Fruit fly (Drosophila melanogaster) whole organism, embryonic: ENCODE results near the gene CG9518.
A peak's percentile ranks its signal among the peaks of the same experiment; 100 is the strongest.

Source experiments
- ATbp ChIP-seq: fragments of 200-800 bp; sonication (Bioruptor generic); optimal IDR thresholded peaks from 2 replicates; lab custom pipeline; 2017; ENCODE audit warnings: missing biosample characterization, mild to moderate bottlenecking, missing genetic modification characterization, missing genetic modification reagents
- BtbVII ChIP-seq: fragments of 200-800 bp; sonication (Bioruptor generic); optimal IDR thresholded peaks from 3 replicates; lab custom pipeline; 2017; ENCODE audit warnings: missing biosample characterization, mild to moderate bottlenecking, missing genetic modification characterization
- CG10147 ChIP-seq: fragments of 200-800 bp; sonication (Bioruptor generic); optimal IDR thresholded peaks from 2 replicates; lab custom pipeline; 2019; ENCODE audit warnings: missing biosample characterization, mild to moderate bottlenecking, missing genetic modification characterization, moderate library complexity
- CG10274 ChIP-seq: fragments of 200-800 bp; sonication (Bioruptor generic); optimal IDR thresholded peaks from 3 replicates; lab custom pipeline; 2017; ENCODE audit warnings: missing biosample characterization, mild to moderate bottlenecking, missing genetic modification characterization
- CG10321 ChIP-seq: fragments of 200-800 bp; sonication (Bioruptor generic); IDR thresholded peaks from 2 replicates; pipeline ENCODE4 v1.3.6; 2022; ENCODE audit warnings: missing biosample characterization, missing genetic modification characterization
- CG12071 ChIP-seq: fragments of 200-800 bp; sonication (Bioruptor generic); optimal IDR thresholded peaks from 3 replicates; lab custom pipeline; 2018; ENCODE audit warnings: missing biosample characterization, mild to moderate bottlenecking, missing genetic modification characterization
- CG12236 ChIP-seq: fragments of 200-800 bp; sonication (Bioruptor generic); optimal IDR thresholded peaks from 2 replicates; lab custom pipeline; 2016; ENCODE audit warnings: missing biosample characterization, missing genetic modification characterization
- CG13287 ChIP-seq: fragments of 200-800 bp; sonication (Bioruptor generic); IDR thresholded peaks from 2 replicates; pipeline ENCODE4 v1.3.6; 2022; ENCODE audit warnings: missing biosample characterization, missing genetic modification characterization; ENCODE audit not compliant: partially characterized antibody
- CG17328 ChIP-seq: fragments of 200-800 bp; sonication (Bioruptor generic); IDR thresholded peaks from 2 replicates; pipeline ENCODE4 v1.3.6; 2022; ENCODE audit warnings: missing biosample characterization, missing genetic modification characterization
- CG17802 ChIP-seq: fragments of 200-800 bp; sonication (Bioruptor generic); optimal IDR thresholded peaks from 2 replicates; lab custom pipeline; 2018; ENCODE audit warnings: missing biosample characterization, mild to moderate bottlenecking, missing genetic modification characterization, moderate library complexity
- CG18476 ChIP-seq: fragments of 200-800 bp; sonication (Bioruptor generic); optimal IDR thresholded peaks from 2 replicates; lab custom pipeline; 2016; ENCODE audit warnings: missing biosample characterization, mild to moderate bottlenecking, missing genetic modification characterization
- CG2129 ChIP-seq: fragments of 200-800 bp; sonication (Bioruptor generic); IDR thresholded peaks from 2 replicates; pipeline ENCODE4 v1.3.6; 2022; ENCODE audit warnings: missing biosample characterization, missing genetic modification characterization; ENCODE audit not compliant: partially characterized antibody
- CG2678 ChIP-seq: fragments of 200-800 bp; sonication (Bioruptor generic); optimal IDR thresholded peaks from 3 replicates; lab custom pipeline; 2019; ENCODE audit warnings: missing biosample characterization, mild to moderate bottlenecking, missing genetic modification characterization, moderate library complexity
- CG3065 ChIP-seq: fragments of 200-800 bp; sonication (Bioruptor generic); optimal IDR thresholded peaks from 2 replicates; lab custom pipeline; 2016; ENCODE audit warnings: missing biosample characterization, missing genetic modification characterization
- CG34422 ChIP-seq: fragments of 200-800 bp; sonication (Bioruptor generic); IDR thresholded peaks from 3 replicates; pipeline ENCODE4 v1.3.6; 2022; ENCODE audit warnings: missing biosample characterization, missing genetic modification characterization
- CG3838 ChIP-seq: fragments of 200-800 bp; sonication (Bioruptor generic); optimal IDR thresholded peaks from 3 replicates; lab custom pipeline; 2016; ENCODE audit warnings: missing biosample characterization, missing genetic modification characterization
- CG4282 ChIP-seq: fragments of 200-800 bp; sonication (Bioruptor generic); optimal IDR thresholded peaks from 2 replicates; lab custom pipeline; 2016; ENCODE audit warnings: missing biosample characterization, missing genetic modification characterization
- CG4707 ChIP-seq: fragments of 200-800 bp; sonication (Bioruptor generic); optimal IDR thresholded peaks from 2 replicates; lab custom pipeline; 2018; ENCODE audit warnings: missing biosample characterization, mild to moderate bottlenecking, missing genetic modification characterization, moderate library complexity
- CG5180 ChIP-seq: fragments of 200-800 bp; sonication (Bioruptor generic); optimal IDR thresholded peaks from 3 replicates; lab custom pipeline; 2017; ENCODE audit warnings: missing biosample characterization, missing genetic modification characterization, mild to moderate bottlenecking, moderate library complexity, missing genetic modification reagents
- CG6272 ChIP-seq: fragments of 200-800 bp; sonication (Bioruptor generic); IDR thresholded peaks from 2 replicates; pipeline ENCODE4 v1.3.6; 2022; ENCODE audit warnings: missing biosample characterization, missing genetic modification characterization
- CG7928 ChIP-seq: fragments of 200-800 bp; sonication (Bioruptor generic); optimal IDR thresholded peaks from 2 replicates; lab custom pipeline; 2017; ENCODE audit warnings: missing biosample characterization, mild to moderate bottlenecking, missing genetic modification characterization
- CG8478 ChIP-seq: fragments of >200 bp; optimal IDR thresholded peaks from 2 replicates; lab custom pipeline; 2018
- CTCF ChIP-seq: fragments of 200-800 bp; sonication (Bioruptor generic); optimal IDR thresholded peaks from 2 replicates; lab custom pipeline; 2017; ENCODE audit warnings: missing biosample characterization, mild to moderate bottlenecking, missing genetic modification characterization, moderate library complexity
- Dad ChIP-seq: fragments of 200-800 bp; sonication (Bioruptor generic); optimal IDR thresholded peaks from 3 replicates; lab custom pipeline; 2016; ENCODE audit warnings: missing biosample characterization, missing genetic modification characterization
- Dfd ChIP-seq, 2 experiments: fragments of >200 bp; optimal IDR thresholded peaks; 2 replicates each; lab custom pipeline; 2017; ENCODE audit warnings: missing biosample characterization in 2 of 2, missing genetic modification characterization in 2 of 2
- Eip74EF ChIP-seq, 2 experiments: fragments of 200-800 bp in 1 of 2; fragments of >200 bp in 1 of 2; sonication (Bioruptor generic) in 1 of 2; optimal IDR thresholded peaks; 2 replicates each; lab custom pipeline; 2017 to 2019; ENCODE audit warnings: missing biosample characterization in 2 of 2, missing genetic modification characterization in 2 of 2, mild to moderate bottlenecking in 1 of 2, moderate library complexity in 1 of 2
- HmgZ ChIP-seq: fragments of 200-800 bp; sonication (Bioruptor generic); optimal IDR thresholded peaks from 2 replicates; lab custom pipeline; 2018; ENCODE audit warnings: missing biosample characterization, mild to moderate bottlenecking, missing genetic modification characterization
- Hmr ChIP-seq: fragments of 200-800 bp; sonication (Bioruptor generic); optimal IDR thresholded peaks from 3 replicates; lab custom pipeline; 2017; ENCODE audit warnings: mild to moderate bottlenecking, missing biosample characterization, missing genetic modification reagents, missing genetic modification characterization
- Hr78 ChIP-seq, 2 experiments: fragments of 200-800 bp in 1 of 2; fragments of >200 bp in 1 of 2; sonication (Bioruptor generic) in 1 of 2; optimal IDR thresholded peaks; 2 replicates each; lab custom pipeline; 2017 to 2019; ENCODE audit warnings: missing biosample characterization in 2 of 2, missing genetic modification characterization in 2 of 2, mild to moderate bottlenecking in 1 of 2, moderate library complexity in 1 of 2
- Max ChIP-seq: fragments of 200-800 bp; sonication (Bioruptor generic); optimal IDR thresholded peaks from 2 replicates; lab custom pipeline; 2016; ENCODE audit warnings: missing biosample characterization, mild to moderate bottlenecking, missing genetic modification characterization
- NC2β ChIP-seq: fragments of 200-800 bp; sonication (Bioruptor generic); optimal IDR thresholded peaks from 2 replicates; lab custom pipeline; 2016; ENCODE audit warnings: missing biosample characterization, missing genetic modification characterization
- Neu2 ChIP-seq: fragments of 200-800 bp; sonication (Bioruptor generic); optimal IDR thresholded peaks from 3 replicates; lab custom pipeline; 2016; ENCODE audit warnings: missing biosample characterization, missing genetic modification characterization, borderline replicate concordance
- PHDP ChIP-seq: fragments of 200-800 bp; sonication (Bioruptor generic); optimal IDR thresholded peaks from 3 replicates; lab custom pipeline; 2018; ENCODE audit warnings: missing biosample characterization, mild to moderate bottlenecking, missing genetic modification characterization, moderate library complexity
- Ssrp ChIP-seq: fragments of 200-800 bp; sonication (Bioruptor generic); optimal IDR thresholded peaks from 2 replicates; lab custom pipeline; 2018; ENCODE audit warnings: missing biosample characterization, mild to moderate bottlenecking, missing genetic modification characterization, moderate library complexity
- bbx ChIP-seq: fragments of 200-800 bp; sonication (Bioruptor generic); IDR thresholded peaks from 2 replicates; pipeline ENCODE4 v1.3.6; 2022; ENCODE audit warnings: missing biosample characterization, missing genetic modification characterization; ENCODE audit not compliant: partially characterized antibody
- chinmo ChIP-seq: fragments of 200-800 bp; sonication (Bioruptor generic); IDR thresholded peaks from 4 replicates; pipeline ENCODE4 v1.3.6; 2022; ENCODE audit warnings: missing biosample characterization, missing genetic modification characterization; ENCODE audit not compliant: partially characterized antibody
- crol ChIP-seq: fragments of 200-800 bp; sonication (Bioruptor generic); IDR thresholded peaks from 2 replicates; pipeline ENCODE4 v1.3.6; 2022; ENCODE audit warnings: missing biosample characterization, missing genetic modification characterization
- en ChIP-seq: fragments of 200-800 bp; sonication (Bioruptor generic); optimal IDR thresholded peaks from 2 replicates; lab custom pipeline; 2016; ENCODE audit warnings: missing biosample characterization, missing genetic modification characterization
- fd96Cb ChIP-seq: fragments of 200-800 bp; sonication (Bioruptor generic); optimal IDR thresholded peaks from 2 replicates; lab custom pipeline; 2018; ENCODE audit warnings: missing biosample characterization, mild to moderate bottlenecking, missing genetic modification characterization, moderate library complexity
- gce ChIP-seq: fragments of 200-800 bp; sonication (Bioruptor generic); IDR thresholded peaks from 3 replicates; pipeline ENCODE4 v1.3.6; 2022; ENCODE audit warnings: missing biosample characterization, missing genetic modification characterization
- jigr1 ChIP-seq: fragments of 200-800 bp; sonication (Bioruptor generic); IDR thresholded peaks from 3 replicates; pipeline ENCODE4 v1.3.6; 2022; ENCODE audit warnings: missing biosample characterization, missing genetic modification characterization
- oc ChIP-seq: fragments of 200-800 bp; sonication (Bioruptor generic); optimal IDR thresholded peaks from 2 replicates; lab custom pipeline; 2018; ENCODE audit warnings: missing biosample characterization, mild to moderate bottlenecking, missing genetic modification characterization, moderate library complexity
- onecut ChIP-seq: fragments of 200-800 bp; sonication (Bioruptor generic); IDR thresholded peaks from 2 replicates; pipeline ENCODE4 v1.3.6; 2022; ENCODE audit warnings: missing biosample characterization, missing genetic modification characterization
- peb ChIP-seq: fragments of 200-800 bp; sonication (Bioruptor generic); IDR thresholded peaks from 2 replicates; pipeline ENCODE4 v1.3.6; 2022; ENCODE audit warnings: missing biosample characterization, missing genetic modification characterization
- pum ChIP-seq: fragments of 200-800 bp; sonication (Bioruptor generic); optimal IDR thresholded peaks from 2 replicates; lab custom pipeline; 2016; ENCODE audit warnings: missing biosample characterization, missing genetic modification characterization
- salm ChIP-seq: fragments of 200-800 bp; sonication (Bioruptor generic); optimal IDR thresholded peaks from 2 replicates; lab custom pipeline; 2018; ENCODE audit warnings: missing biosample characterization, mild to moderate bottlenecking, missing genetic modification characterization
- sens ChIP-seq: fragments of 200-800 bp; sonication (Bioruptor generic); peaks from one replicate; lab custom pipeline; 2016; ENCODE audit warnings: missing biosample characterization, missing genetic modification characterization
- stc ChIP-seq: fragments of 200-800 bp; sonication (Bioruptor generic); IDR thresholded peaks from 2 replicates; pipeline ENCODE4 v1.3.6; 2022; ENCODE audit warnings: missing biosample characterization, missing genetic modification characterization
- tgo ChIP-seq: fragments of 200-800 bp; sonication (Bioruptor generic); IDR thresholded peaks from 3 replicates; pipeline ENCODE4 v1.3.6; 2022; ENCODE audit warnings: missing biosample characterization, missing genetic modification characterization
- toy ChIP-seq: fragments of 200-800 bp; sonication (Bioruptor generic); IDR thresholded peaks from 2 replicates; pipeline ENCODE4 v1.3.6; 2022; ENCODE audit warnings: missing biosample characterization, missing genetic modification characterization
- unpg ChIP-seq: fragments of 200-800 bp; sonication (Bioruptor generic); optimal IDR thresholded peaks from 3 replicates; lab custom pipeline; 2018; ENCODE audit warnings: missing biosample characterization, mild to moderate bottlenecking, missing genetic modification characterization, moderate library complexity
- zfh2 ChIP-seq: fragments of 200-800 bp; sonication (Bioruptor generic); optimal IDR thresholded peaks from 2 replicates; lab custom pipeline; 2016; ENCODE audit warnings: missing biosample characterization, missing genetic modification characterization

Gene CG9518

DNA sequence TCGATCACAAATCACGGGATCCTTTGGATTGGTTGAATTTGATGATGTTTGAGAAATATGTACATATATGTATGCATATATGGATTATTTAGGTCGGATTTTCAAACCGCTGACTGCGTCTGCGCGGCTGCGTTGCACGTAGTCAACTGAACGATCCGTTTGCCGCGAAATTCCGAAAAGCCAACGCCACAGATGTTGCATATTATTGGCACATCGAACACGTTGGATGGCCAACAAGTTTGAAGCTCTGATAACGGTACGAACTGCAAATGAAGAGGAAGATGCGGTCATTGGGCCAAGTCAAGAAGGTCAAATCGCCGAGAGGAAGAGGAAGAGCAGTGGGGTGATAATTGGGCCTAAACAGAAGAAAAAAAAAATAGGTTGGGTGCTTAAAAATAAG, at the start of gene CG9518:
Gene CG9518 (minus strand): TSS at position 154 of the 400 bp plus-strand sequence.
- no peak for TF ChIP-seq stc (GFP tag; lab: Robert Waterston, UW)
- TF ChIP-seq CG12071: no peak
- TF ChIP-seq unpg (GFP tag; lab: Kevin White, UChicago): no peak
- TF ChIP-seq Max (GFP tag; lab: Kevin White, UChicago): no peak
- TF ChIP-seq CG5180: peak; percentile 97
- 0 out of 4 replicates have a peak, but pooled peaks have one; percentile 29 for TF ChIP-seq chinmo (GFP tag; lab: Robert Waterston, UW)
- no peak for TF ChIP-seq Neu2 (GFP tag; lab: Kevin White, UChicago)
- no peak for TF ChIP-seq pum (GFP tag; lab: Kevin White, UChicago)
- no peak for TF ChIP-seq CG2129
- peak; percentile 25 for TF ChIP-seq sens
- no peak for TF ChIP-seq HmgZ
- TF ChIP-seq CG13287 (GFP tag; lab: Robert Waterston, UW): no peak
- TF ChIP-seq toy (GFP tag; lab: Robert Waterston, UW): no peak
- TF ChIP-seq onecut (GFP tag; lab: Robert Waterston, UW): no peak
- no peak for TF ChIP-seq CG10321
- TF ChIP-seq salm (tag; lab: Kevin White, UChicago): no peak
- TF ChIP-seq NC2β: no peak
- no peak for TF ChIP-seq CG6272 (GFP tag; lab: Robert Waterston, UW)
- TF ChIP-seq ATbp (GFP tag; lab: Kevin White, UChicago): no peak
- no peak for TF ChIP-seq CG18476
- TF ChIP-seq Ssrp (tag; lab: Kevin White, UChicago): no peak
- TF ChIP-seq Dfd (GFP tag; optimal IDR thresholded peaks at IDR 0.05; lab: Kevin White, UChicago): no peak
- TF ChIP-seq fd96Cb (tag; lab: Kevin White, UChicago): no peak
- TF ChIP-seq Hmr (GFP tag; lab: Kevin White, UChicago): no peak
- TF ChIP-seq CG4707 (GFP tag; lab: Kevin White, UChicago): no peak
- no peak for TF ChIP-seq Hr78 (GFP tag; optimal IDR thresholded peaks at IDR 0.05; lab: Kevin White, UChicago)

dm6 chrX:14918750-14919247, 47.8 kb upstream of the CG9518 start, which contains the start of gene Eo:
Gene Eo (minus strand): TSS chrX:14918800.
- TF ChIP-seq CG3838 (GFP tag; lab: Kevin White, UChicago) (no peak), peb (GFP tag; lab: Robert Waterston, UW) (no peak), zfh2 (GFP tag; lab: Kevin White, UChicago) (no peak), CG3065 (GFP tag; lab: Kevin White, UChicago) (no peak), gce (GFP tag; lab: Robert Waterston, UW) (no peak), Hmr (GFP tag; lab: Kevin White, UChicago) (peak; percentile 26), bbx (GFP tag; lab: Robert Waterston, UW) (no peak), crol (no peak), tgo (GFP tag; lab: Robert Waterston, UW) (no peak), CG34422 (GFP tag; lab: Robert Waterston, UW) (no peak), CG8478 (no peak), PHDP (tag; lab: Kevin White, UChicago) (peak; percentile 26), CG10274 (GFP tag; lab: Kevin White, UChicago) (no peak), oc (tag; lab: Kevin White, UChicago) (no peak), CG17328 (GFP tag; lab: Robert Waterston, UW) (no peak), CTCF (GFP tag; lab: Kevin White, UChicago) (peak; percentile 90), BtbVII (GFP tag; lab: Kevin White, UChicago) (no peak), CG17802 (tag; lab: Kevin White, UChicago) (no peak), CG2678 (tag; lab: Kevin White, UChicago) (peak; percentile 52), jigr1 (no peak), CG7928 (GFP tag; lab: Kevin White, UChicago) (no peak), CG10147 (no peak), unpg (GFP tag; lab: Kevin White, UChicago) (peak; percentile 16), CG4282 (GFP tag; lab: Kevin White, UChicago) (no peak), Eip74EF (GFP tag; optimal IDR thresholded peaks at IDR 0.05; lab: Kevin White, UChicago) (no peak), Dad (GFP tag; lab: Kevin White, UChicago) (no peak), en (GFP tag; lab: Kevin White, UChicago) (no peak), CG12236 (GFP tag; lab: Kevin White, UChicago) (no peak)
